Fruit fly (Drosophila melanogaster): Measurements from ENCODE around the gene Lcp65Ab1.

DNA sequence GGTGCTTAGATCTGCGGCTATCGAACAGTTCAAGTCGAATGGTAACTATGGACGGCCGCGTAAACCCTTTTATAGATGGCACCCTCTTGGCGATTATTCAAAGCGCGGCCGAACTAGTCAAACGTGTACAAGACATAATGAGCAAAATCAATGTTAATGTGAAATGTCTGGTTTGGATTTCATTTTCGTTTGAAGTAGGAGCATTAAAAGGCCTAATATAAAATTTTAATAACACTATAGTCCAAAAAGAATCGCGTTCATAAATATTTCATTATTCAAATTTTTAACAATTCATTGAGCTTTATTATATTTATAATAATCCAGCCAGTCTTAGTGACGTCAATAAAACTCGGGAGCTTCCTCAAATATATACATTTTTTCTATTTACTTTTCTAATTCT, 18.4 kb upstream of the Lcp65Ab1 start, which contains the start of gene Lcp65Ag3:
- TF ChIP-seq Pif1B (GFP tag; optimal IDR thresholded peaks at IDR 0.05) (no peak), CG32121 (GFP tag; IDR thresholded peaks at IDR 0.05) (no peak), Snoo (tag; optimal IDR thresholded peaks at IDR 0.05) (no peak), fd96Ca (GFP tag; IDR thresholded peaks at IDR 0.05) (no peak), EcR (GFP tag; optimal IDR thresholded peaks at IDR 0.05) (no peak), gl (tag; optimal IDR thresholded peaks at IDR 0.05) (no peak), Pif1A (GFP tag; optimal IDR thresholded peaks at IDR 0.05) (no peak), CG14655 (GFP tag; optimal IDR thresholded peaks at IDR 0.05) (no peak), CG15710 (tag; optimal IDR thresholded peaks at IDR 0.05) (no peak), CG9948 (tag; optimal IDR thresholded peaks at IDR 0.05) (no peak), D1 (tag; optimal IDR thresholded peaks at IDR 0.05) (no peak), CG17806 (tag; optimal IDR thresholded peaks at IDR 0.05) (no peak), CG13204 (GFP tag; optimal IDR thresholded peaks at IDR 0.05) (no peak)

All from whole organism, pupa.